Worm (Caenorhabditis elegans): Measurements from ENCODE around the gene dnj-5.
A peak's percentile ranks its signal among the peaks of the same experiment; 100 is the strongest.

dnj-5 gene

ce11 chrII:6860043-6860442 lies 1.9 kb upstream of the dnj-5 start:
- TF ChIP-seq blmp-1 (tag; optimal IDR thresholded peaks at IDR 0.05) (no peak), nhr-12 (tag; optimal IDR thresholded peaks at IDR 0.05) (no peak), hlh-4 (tag; optimal IDR thresholded peaks at IDR 0.05) (no peak), ceh-90 (tag; optimal IDR thresholded peaks at IDR 0.05) (no peak), unc-62 (GFP tag; optimal IDR thresholded peaks at IDR 0.05) (no peak), ces-1 (GFP tag; optimal IDR thresholded peaks at IDR 0.05) (no peak), fkh-10 (GFP tag; optimal IDR thresholded peaks at IDR 0.05) (no peak), unc-30 (tag; optimal IDR thresholded peaks at IDR 0.05) (no peak)

DNA sequence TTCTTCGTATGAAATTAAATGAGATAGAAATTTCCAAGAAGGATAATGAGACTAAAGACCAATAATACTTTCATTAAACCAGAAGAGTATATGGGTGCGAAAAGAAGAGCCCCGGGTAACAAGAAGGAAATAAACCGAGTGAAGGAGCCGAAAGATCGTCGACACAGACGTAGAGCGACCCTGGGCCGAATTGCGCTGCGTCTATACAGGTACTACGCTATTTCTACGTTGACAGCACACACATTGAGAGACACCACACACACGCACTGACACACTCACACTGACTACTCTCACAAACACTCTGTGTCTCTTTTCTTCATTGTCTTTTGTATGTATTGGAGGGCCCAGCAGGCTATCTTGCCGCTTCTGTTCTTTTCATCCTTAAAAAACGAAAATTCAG lies 734 bp upstream of the dnj-5 start:
- TF ChIP-seq aly-2 (tag; optimal IDR thresholded peaks at IDR 0.05) (no peak), nhr-19 (GFP tag; conservative IDR thresholded peaks at IDR 0.05) (peak; percentile 44), unc-130 (tag; optimal IDR thresholded peaks at IDR 0.05) (no peak), Y116A8C.19 (tag; optimal IDR thresholded peaks at IDR 0.05; ENCODE audit: borderline replicate concordance) (no peak), tbx-2 (tag; optimal IDR thresholded peaks at IDR 0.05) (peak; percentile 26), aha-1 (tag; optimal IDR thresholded peaks at IDR 0.05) (no peak), nhr-12 (tag; optimal IDR thresholded peaks at IDR 0.05) (no peak), ceh-90 (tag; optimal IDR thresholded peaks at IDR 0.05) (no peak), snu-23 (GFP tag; optimal IDR thresholded peaks at IDR 0.05) (peak; percentile 62), vab-15 (tag; optimal IDR thresholded peaks at IDR 0.05) (no peak), nhr-71 (tag; optimal IDR thresholded peaks at IDR 0.05) (peak; percentile 58), fkh-8 (tag; optimal IDR thresholded peaks at IDR 0.05) (peak; percentile 53), elt-2 (tag; optimal IDR thresholded peaks at IDR 0.05) (no peak), tlp-1 (tag; optimal IDR thresholded peaks at IDR 0.05) (no peak), ceh-88 (GFP tag; IDR thresholded peaks at IDR 0.05) (no peak), pqm-1 (tag; optimal IDR thresholded peaks at IDR 0.05) (no peak), nhr-11 (tag; optimal IDR thresholded peaks at IDR 0.05) (no peak), sptf-1 (tag; optimal IDR thresholded peaks at IDR 0.05) (no peak), pag-3 (tag; optimal IDR thresholded peaks at IDR 0.05; ENCODE audit: borderline replicate concordance, insufficient read depth) (no peak), egl-13 (tag; optimal IDR thresholded peaks at IDR 0.05) (no peak), zag-1 (tag; optimal IDR thresholded peaks at IDR 0.05) (no peak), ceh-63 (GFP tag; optimal IDR thresholded peaks at IDR 0.05) (no peak), efl-1 (optimal IDR thresholded peaks at IDR 0.05) (peak; percentile 35 to 63), efl-1 (GFP tag; optimal IDR thresholded peaks at IDR 0.05 in 1 of 2) (no peak), nhr-85 (tag) (no peak), lsy-2 (tag; optimal IDR thresholded peaks at IDR 0.05) (peak; percentile 12 to 61), C04F5.9 (tag; optimal IDR thresholded peaks at IDR 0.05) (no peak), nhr-84 (tag; optimal IDR thresholded peaks at IDR 0.05) (no peak), isw-1 (GFP tag; IDR thresholded peaks at IDR 0.05) (no peak), xbp-1 (tag; optimal IDR thresholded peaks at IDR 0.05) (peak; percentile 5), C16A3.4 (tag; optimal IDR thresholded peaks at IDR 0.05) (peak; percentile 22), efl-3 (GFP tag; optimal IDR thresholded peaks at IDR 0.05) (no peak), mef-2 (tag; optimal IDR thresholded peaks at IDR 0.05) (no peak), ceh-8 (GFP tag; optimal IDR thresholded peaks at IDR 0.05) (no peak), nhr-47 (tag; optimal IDR thresholded peaks at IDR 0.05) (peak; percentile 23), fos-1 (tag; optimal IDR thresholded peaks at IDR 0.05) (no peak), lir-3 (tag; optimal IDR thresholded peaks at IDR 0.05; ENCODE audit: poor library complexity) (no peak), grh-1 (GFP tag; IDR thresholded peaks at IDR 0.05) (no peak), lin-15B (tag; optimal IDR thresholded peaks at IDR 0.05) (no peak), jun-1 (tag; optimal IDR thresholded peaks at IDR 0.05) (no peak), lin-35 (GFP tag; optimal IDR thresholded peaks at IDR 0.05) (peak; percentile 42 to 48), unc-62 (GFP tag; optimal IDR thresholded peaks at IDR 0.05) (no peak), hpl-2 (GFP tag; optimal IDR thresholded peaks at IDR 0.05) (no peak), sup-37 (GFP tag; optimal IDR thresholded peaks at IDR 0.05) (no peak), fkh-10 (GFP tag; optimal IDR thresholded peaks at IDR 0.05) (no peak), swsn-7 (tag; optimal IDR thresholded peaks at IDR 0.05) (peak; percentile 43), alr-1 (tag; optimal IDR thresholded peaks at IDR 0.05; ENCODE audit: borderline replicate concordance) (no peak), nhr-90 (tag; optimal IDR thresholded peaks at IDR 0.05; ENCODE audit: poor library complexity) (no peak)
